Fruit fly (Drosophila melanogaster) whole organism, larva: ENCODE data around the gene mop.
A peak's percentile ranks its signal among the peaks of the same experiment; 100 is the strongest.

Source experiments
- noc ChIP-seq: fragments of 200-800 bp; sonication (Bioruptor generic); optimal IDR thresholded peaks from 3 replicates; lab custom pipeline; 2019; ENCODE audit warnings: missing biosample characterization, mild to moderate bottlenecking, missing genetic modification characterization, moderate library complexity

The mop gene

DNA sequence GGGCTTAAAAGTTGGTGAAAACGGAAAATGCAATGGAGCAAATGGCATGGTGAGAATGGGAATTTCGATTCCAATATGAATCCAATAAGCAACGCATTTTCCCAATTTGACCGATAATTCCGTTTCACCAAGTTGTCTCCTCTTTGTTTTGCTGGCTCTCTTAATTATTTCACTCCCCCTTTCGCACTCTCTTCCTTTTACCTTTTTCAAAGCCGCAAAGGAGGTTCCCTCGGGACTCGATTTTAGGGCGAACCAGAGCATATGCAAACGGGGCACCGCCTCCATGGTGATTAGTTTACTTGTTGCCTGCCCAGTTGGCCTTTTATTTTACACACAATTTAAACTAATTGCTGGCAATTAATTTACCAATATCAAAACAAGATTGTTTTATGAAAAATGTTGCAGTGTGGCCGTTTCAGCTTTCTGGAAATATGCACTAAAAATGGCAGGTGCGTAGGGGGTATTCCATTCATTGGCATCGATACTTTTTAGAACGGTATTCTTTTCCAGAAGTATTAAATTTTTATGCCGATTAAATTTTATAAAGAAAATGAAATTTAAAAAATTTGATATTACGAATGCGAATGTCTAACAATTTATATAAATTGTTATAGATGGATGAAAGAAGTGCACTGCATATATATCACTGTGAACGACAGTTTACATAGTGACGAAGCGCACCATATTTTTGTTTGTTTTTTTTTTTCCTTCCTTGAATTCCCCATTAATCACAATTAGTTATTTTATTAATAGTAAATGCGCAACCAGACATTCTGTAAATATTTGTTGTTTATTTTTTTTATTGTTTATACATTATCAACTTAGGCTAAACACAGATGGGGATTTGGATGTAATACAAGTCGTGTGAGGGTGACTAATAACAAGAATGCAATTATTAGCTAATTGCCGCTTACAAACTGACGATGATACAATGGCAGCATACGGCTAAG is at the start of gene mop:
TSS of gene mop (minus strand) at position 419 of the 950 bp plus-strand sequence.
- no peak for TF ChIP-seq noc (tag; lab: Kevin White, UChicago)

DNA sequence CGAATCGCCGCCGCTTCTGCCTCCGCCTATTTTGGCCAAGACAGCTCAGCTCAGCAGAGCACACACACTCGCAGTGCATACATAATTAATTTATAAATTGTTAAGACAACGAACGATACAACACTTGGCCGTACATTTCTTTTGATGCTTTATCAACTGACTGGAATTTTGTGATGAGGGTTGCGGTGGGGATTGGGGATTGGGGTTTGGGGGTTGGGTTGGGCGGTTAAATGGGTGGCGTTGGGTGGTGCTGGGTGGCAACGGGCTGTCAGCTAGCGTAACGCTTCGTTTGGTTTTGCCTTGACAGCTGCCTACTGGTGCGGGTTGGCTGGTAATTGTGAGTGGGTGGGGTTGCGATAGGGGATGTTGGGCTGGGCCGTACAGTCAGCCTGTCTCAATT is 46.4 kb upstream of the mop start:
- TF ChIP-seq noc (tag; lab: Kevin White, UChicago): no peak

dm6 chr3L:14821133-14821532 is 45.2 kb upstream of the mop start:
- TF ChIP-seq noc (tag; lab: Kevin White, UChicago): no peak

dm6 chr3L:14816666-14817065 is 40.7 kb upstream of the mop start:
- no peak for TF ChIP-seq noc (tag; lab: Kevin White, UChicago)

DNA sequence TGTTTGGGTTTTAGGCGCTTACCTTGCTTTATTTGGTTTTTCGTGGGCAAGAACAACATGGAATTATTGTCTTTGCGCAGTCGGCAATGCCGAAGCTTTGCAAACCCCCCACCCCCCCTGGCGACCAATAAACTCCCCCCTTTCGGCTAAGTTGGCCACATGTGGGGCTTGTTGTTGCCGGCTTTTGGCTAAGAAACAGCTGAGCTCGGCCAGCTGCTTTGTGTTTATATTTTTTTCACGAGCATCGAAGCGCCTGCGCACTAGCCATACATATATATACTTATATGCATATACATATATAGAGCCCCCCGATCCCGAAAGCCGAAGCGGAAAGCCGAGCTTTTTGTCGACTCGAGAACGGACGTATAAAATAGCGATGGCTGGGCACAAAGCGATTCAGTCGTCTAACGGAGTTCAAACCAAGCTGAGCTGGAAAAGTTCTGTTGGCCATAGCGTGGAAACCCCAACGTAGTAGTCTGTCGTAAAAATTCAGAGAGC is 28.8 kb upstream of the mop start, which contains the start of gene CG17839:
TSS of gene CG17839 (plus strand) at position 413 of the 498 bp plus-strand sequence.
- no peak for TF ChIP-seq noc (tag; lab: Kevin White, UChicago)

DNA sequence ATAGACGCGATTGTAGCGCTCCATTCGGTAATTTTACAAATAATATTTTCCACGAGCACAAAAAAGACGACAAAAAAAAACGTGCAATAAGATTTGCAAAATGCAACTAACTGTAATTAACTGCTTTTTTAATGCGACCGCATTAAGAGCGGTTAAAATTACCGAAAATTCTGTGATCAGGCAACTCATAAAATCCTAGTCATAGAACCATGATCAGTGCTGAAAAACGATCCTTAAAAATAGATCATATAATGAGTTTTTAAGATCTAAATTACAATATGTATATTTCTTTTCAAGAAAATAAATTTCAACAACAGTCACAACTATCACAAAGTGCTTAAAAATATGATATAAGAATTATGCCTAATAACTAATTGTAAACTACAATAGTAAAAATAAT is 27.3 kb upstream of the mop start, which contains the start of gene gnu:
TSS of gene gnu (minus strand) at position 125 of the 400 bp plus-strand sequence.
- TF ChIP-seq noc (tag; lab: Kevin White, UChicago): no peak

dm6 chr3L:14801854-14802616 is 26.1 kb upstream of the mop start, which contains the start of gene NHP2:
Gene NHP2 (minus strand): TSS chr3L:14802168.
- no peak for TF ChIP-seq noc (tag; lab: Kevin White, UChicago)

dm6 chr3L:14790849-14791646 is 15.1 kb upstream of the mop start:
- no peak for TF ChIP-seq noc (tag; lab: Kevin White, UChicago)

dm6 chr3L:14790127-14790589 is 14.2 kb upstream of the mop start:
- peak; percentile 78 for TF ChIP-seq noc (tag; lab: Kevin White, UChicago)

DNA sequence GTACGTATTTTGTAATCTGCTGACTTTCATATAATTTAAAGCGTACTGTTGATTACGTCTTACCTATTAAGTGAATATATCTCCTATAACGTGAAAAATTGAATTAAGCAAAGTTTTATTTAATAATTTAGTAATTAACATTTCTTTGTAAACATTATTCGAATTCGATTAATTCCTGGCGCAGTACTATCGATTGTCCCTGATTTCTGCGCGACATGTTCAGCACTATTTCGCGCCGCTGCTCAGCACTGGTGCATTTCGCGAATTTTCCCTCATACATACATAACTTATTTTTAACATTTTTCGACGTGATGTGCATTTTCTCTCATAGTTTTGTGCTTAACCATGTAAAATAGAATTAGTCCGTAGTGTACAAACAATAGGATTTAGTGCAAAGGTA is 13.7 kb upstream of the mop start, which contains the start of gene Helz:
TSS of gene Helz (plus strand) at position 260 of the 400 bp plus-strand sequence.
- no peak for TF ChIP-seq noc (tag; lab: Kevin White, UChicago)

DNA sequence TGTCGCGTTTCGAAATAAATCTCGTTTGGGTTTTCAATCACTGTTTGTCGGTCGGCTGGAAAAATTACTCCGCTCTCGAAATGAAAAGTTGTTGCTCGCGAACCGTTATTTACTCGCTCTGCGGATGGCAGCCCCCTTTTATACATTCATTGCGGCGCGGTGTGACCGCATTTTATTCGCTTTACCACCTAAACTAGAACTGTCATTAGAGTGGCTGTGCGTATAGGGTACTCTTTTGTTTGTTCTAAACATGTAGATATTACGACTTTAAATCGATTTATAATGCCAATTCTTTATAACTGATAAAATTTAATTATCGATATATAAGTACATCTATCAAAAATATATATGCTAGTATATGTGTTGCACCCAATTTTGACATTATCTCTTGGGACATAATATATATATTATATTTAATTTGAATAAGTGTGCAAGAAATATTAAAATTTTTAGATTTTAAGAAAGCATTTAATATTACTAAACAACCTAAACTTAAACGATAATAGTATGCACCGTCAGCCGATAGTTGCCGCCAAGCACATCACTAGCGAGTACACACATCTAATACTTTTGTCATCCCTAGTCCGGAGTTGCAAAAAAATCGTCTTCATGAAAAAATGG is 10.4 kb upstream of the mop start, which contains the start of the genes bmm and Tdrd3:
TSS of gene bmm (minus strand) at position 183 of the 621 bp plus-strand sequence.
TSS of gene Tdrd3 (plus strand) at position 562 of the 621 bp plus-strand sequence.
- TF ChIP-seq noc (tag; lab: Kevin White, UChicago): peak; percentile 78

DNA sequence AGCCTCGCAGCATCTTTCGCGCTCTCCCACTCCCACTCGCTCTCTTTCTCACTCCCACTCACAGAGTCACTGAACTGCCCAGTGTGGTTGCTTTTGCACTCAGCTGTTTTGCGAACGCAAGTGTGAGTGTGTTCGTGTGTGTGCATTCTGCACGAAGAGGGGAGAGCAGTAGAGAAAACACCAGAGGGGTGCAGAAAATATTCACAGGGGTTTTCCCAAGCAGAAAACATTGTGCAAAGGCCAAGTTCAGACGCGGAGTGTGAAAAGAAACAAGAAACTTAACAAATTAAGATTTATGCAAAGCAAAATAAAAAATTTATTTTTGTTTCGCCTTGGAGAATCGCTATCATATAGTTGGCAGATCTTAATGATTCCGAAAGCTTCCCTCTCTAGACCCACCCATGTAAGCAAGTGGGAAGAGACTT is 9.6 kb upstream of the mop start:
- TF ChIP-seq noc (tag; lab: Kevin White, UChicago): no peak

- TF ChIP-seq noc (tag; lab: Kevin White, UChicago): peak; percentile 95
These were observed 9.1 kb upstream of the mop start for dm6 chr3L:14784949-14785408.
